Worm (Caenorhabditis elegans): Measurements from ENCODE around the gene Y51A2B.6.

Gene Y51A2B.6

ce11 chrV:18344194-18344593 lies 49.9 kb downstream of the Y51A2B.6 start:
- TF ChIP-seq nhr-77 (tag; optimal IDR thresholded peaks at IDR 0.05) (no peak), crh-2 (tag; optimal IDR thresholded peaks at IDR 0.05) (no peak), sem-4 (tag; optimal IDR thresholded peaks at IDR 0.05) (no peak), sma-9 (GFP tag; optimal IDR thresholded peaks at IDR 0.05) (no peak), sma-9 (tag; optimal IDR thresholded peaks at IDR 0.05) (no peak), unc-55 (GFP tag; optimal IDR thresholded peaks at IDR 0.05) (no peak), Y55F3AM.14 (GFP tag; optimal IDR thresholded peaks at IDR 0.05) (no peak), gmeb-1 (tag; optimal IDR thresholded peaks at IDR 0.05) (no peak), lin-39 (tag; optimal IDR thresholded peaks at IDR 0.05) (no peak), blmp-1 (tag; optimal IDR thresholded peaks at IDR 0.05; ENCODE audit: insufficient read depth) (no peak), nhr-12 (tag; optimal IDR thresholded peaks at IDR 0.05) (no peak), lin-11 (tag; optimal IDR thresholded peaks at IDR 0.05) (no peak)
